Worm (Caenorhabditis elegans): ENCODE data around the gene Y49F6B.12.

DNA sequence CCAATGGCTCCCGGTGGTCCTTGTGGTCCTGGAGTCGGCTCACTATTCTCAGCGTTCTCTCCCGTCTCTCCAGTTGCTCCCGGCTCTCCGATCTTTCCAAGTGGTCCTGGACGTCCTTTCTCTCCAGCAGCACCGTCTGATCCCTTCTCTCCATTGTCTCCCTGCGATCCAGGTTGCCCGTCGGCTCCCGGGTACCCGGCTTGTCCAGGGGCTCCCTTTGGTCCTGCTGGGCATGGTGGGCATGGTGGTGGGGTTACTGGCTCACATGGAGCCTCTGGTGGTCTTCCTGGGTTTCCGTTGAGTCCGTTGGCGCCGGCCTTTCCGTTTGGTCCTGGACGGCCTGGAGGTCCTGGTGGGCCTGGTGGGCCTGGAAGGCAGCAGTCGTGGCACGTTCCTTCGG, 28.2 kb upstream of the Y49F6B.12 start:
- no peak for TF ChIP-seq him-1 (tag; optimal IDR thresholded peaks at IDR 0.05)
- TF ChIP-seq W03F9.2 (tag; optimal IDR thresholded peaks at IDR 0.05), result no peak
